Fruit fly (Drosophila melanogaster): Measurements from ENCODE around the gene CG31637.
A peak's percentile ranks its signal among the peaks of the same experiment; 100 is the strongest.

The CG31637 gene

DNA sequence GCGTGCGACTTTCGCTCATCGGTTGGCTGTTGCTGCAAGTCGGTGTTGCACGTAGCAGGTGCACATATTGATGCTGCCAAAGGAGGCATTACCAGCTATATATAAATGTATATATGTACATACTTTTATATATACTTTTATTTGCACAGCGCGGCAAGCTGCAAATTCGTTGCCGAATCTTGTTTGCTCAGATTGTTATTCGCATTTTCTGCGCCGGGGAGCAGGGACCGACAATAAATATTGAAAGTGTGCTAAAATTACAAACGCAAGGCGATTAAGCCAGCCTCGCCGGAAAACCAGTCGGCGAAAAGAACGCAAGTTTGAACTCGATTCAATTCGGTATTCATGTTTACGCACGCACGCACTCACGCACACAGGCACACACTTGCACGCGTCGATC is 33.7 kb upstream of the CG31637 start:
- TF ChIP-seq Vsx2 (GFP tag; optimal IDR thresholded peaks at IDR 0.05; ENCODE audit: partially characterized antibody) (no peak), Hr78 (GFP tag; optimal IDR thresholded peaks at IDR 0.05) (no peak), Hr83 (GFP tag; optimal IDR thresholded peaks at IDR 0.05; ENCODE audit: poor library complexity, severe bottlenecking) (peak; percentile 65), lola (GFP tag; optimal IDR thresholded peaks at IDR 0.05) (no peak), CrebA (GFP tag; optimal IDR thresholded peaks at IDR 0.05; ENCODE audit: borderline replicate concordance) (no peak), dl (GFP tag; optimal IDR thresholded peaks at IDR 0.05; ENCODE audit: insufficient read depth in 1 of 2, partially characterized antibody in 2 of 2) (no peak), Abd-B (GFP tag; optimal IDR thresholded peaks at IDR 0.05) (no peak), CG9705 (GFP tag; optimal IDR thresholded peaks at IDR 0.05) (peak; percentile 27), br (GFP tag; optimal IDR thresholded peaks at IDR 0.05) (peak; percentile 18), rgr (GFP tag; optimal IDR thresholded peaks at IDR 0.05) (peak; percentile 41), Rel (GFP tag; optimal IDR thresholded peaks at IDR 0.05) (no peak), Rel (tag; optimal IDR thresholded peaks at IDR 0.05) (no peak), OdsH (GFP tag; optimal IDR thresholded peaks at IDR 0.05) (peak; percentile 51), h (GFP tag; optimal IDR thresholded peaks at IDR 0.05) (peak; percentile 51), HLH106 (tag; optimal IDR thresholded peaks at IDR 0.05) (peak; percentile 16), brk (GFP tag; optimal IDR thresholded peaks at IDR 0.05) (peak; percentile 30), Sp1 (GFP tag; optimal IDR thresholded peaks at IDR 0.05) (peak; percentile 34), sage (GFP tag; optimal IDR thresholded peaks at IDR 0.05) (no peak)

dm6 chr2L:6465497-6465896 is 33.0 kb upstream of the CG31637 start, which contains the start of gene Rchy1:
Rchy1 (minus strand) TSS chr2L:6465669.
- TF ChIP-seq ey (GFP tag; optimal IDR thresholded peaks at IDR 0.05), result no peak
- no peak for TF ChIP-seq foxo (GFP tag; optimal IDR thresholded peaks at IDR 0.05)
- no peak for TF ChIP-seq br (GFP tag; optimal IDR thresholded peaks at IDR 0.05)
- no peak for TF ChIP-seq Rel (GFP tag; optimal IDR thresholded peaks at IDR 0.05)
- peak; percentile 79 for TF ChIP-seq Rel (tag; optimal IDR thresholded peaks at IDR 0.05)
- TF ChIP-seq N (GFP tag; optimal IDR thresholded peaks at IDR 0.05), result no peak
- TF ChIP-seq h (GFP tag; optimal IDR thresholded peaks at IDR 0.05), result peak; percentile 35
- TF ChIP-seq rgr (GFP tag; optimal IDR thresholded peaks at IDR 0.05), result peak; percentile 49
- peak; percentile 45 for TF ChIP-seq Hr83 (GFP tag; optimal IDR thresholded peaks at IDR 0.05; ENCODE audit: poor library complexity, severe bottlenecking)

dm6 chr2L:6467509-6467908 is 30.9 kb upstream of the CG31637 start, which contains the start of gene HemK1:
HemK1 (minus strand) TSS chr2L:6467698.
- peak; percentile 28 for TF ChIP-seq rgr (GFP tag; optimal IDR thresholded peaks at IDR 0.05)
- no peak for TF ChIP-seq sage (GFP tag; optimal IDR thresholded peaks at IDR 0.05)
- no peak for TF ChIP-seq Rel (GFP tag; optimal IDR thresholded peaks at IDR 0.05)
- peak; percentile 0 for TF ChIP-seq Rel (tag; optimal IDR thresholded peaks at IDR 0.05)
- peak; percentile 8 for TF ChIP-seq h (GFP tag; optimal IDR thresholded peaks at IDR 0.05)

DNA sequence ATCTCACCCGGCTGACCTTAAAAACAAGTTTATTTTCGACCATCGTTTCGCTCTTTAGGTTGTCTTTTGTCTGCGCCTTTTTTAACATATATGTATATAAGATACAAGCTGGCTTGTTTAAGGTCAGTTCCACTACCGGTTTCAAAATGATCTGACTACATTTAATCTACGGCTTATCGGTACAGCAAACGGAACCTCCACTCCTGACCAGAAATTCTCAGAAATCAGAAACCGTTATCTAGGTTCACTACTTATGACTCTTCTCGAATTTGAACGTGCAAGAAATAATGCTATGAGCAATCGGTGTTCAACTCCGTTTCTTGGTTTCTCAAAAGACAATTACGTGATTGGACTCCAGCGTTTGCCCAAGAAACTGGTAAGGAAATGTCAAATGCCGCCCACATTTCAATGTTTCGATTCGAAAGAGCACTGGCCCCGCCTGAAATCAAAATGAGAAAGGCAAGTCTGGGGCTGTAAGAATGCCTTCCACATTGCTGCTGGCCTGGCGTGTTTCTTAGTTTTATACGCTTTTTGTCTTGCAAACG is 28.3 kb upstream of the CG31637 start:
- TF ChIP-seq Jra (GFP tag; optimal IDR thresholded peaks at IDR 0.05) (no peak), sage (GFP tag; optimal IDR thresholded peaks at IDR 0.05) (no peak), fru (GFP tag; optimal IDR thresholded peaks at IDR 0.05) (no peak), OdsH (GFP tag; optimal IDR thresholded peaks at IDR 0.05) (no peak), Abd-B (GFP tag; optimal IDR thresholded peaks at IDR 0.05) (no peak)

dm6 chr2L:6471978-6472776 is 26.3 kb upstream of the CG31637 start:
- peak; percentile 60 for TF ChIP-seq woc (GFP tag; optimal IDR thresholded peaks at IDR 0.05)
- no peak for TF ChIP-seq rgr (GFP tag; optimal IDR thresholded peaks at IDR 0.05)
- TF ChIP-seq Sp1 (GFP tag; optimal IDR thresholded peaks at IDR 0.05), result peak; percentile 22
- TF ChIP-seq ey (GFP tag; optimal IDR thresholded peaks at IDR 0.05), result peak; percentile 42
- TF ChIP-seq Jra (GFP tag; optimal IDR thresholded peaks at IDR 0.05), result no peak
- TF ChIP-seq jim (GFP tag; optimal IDR thresholded peaks at IDR 0.05), result no peak
- TF ChIP-seq pan (optimal IDR thresholded peaks at IDR 0.05), result peak; percentile 44
- no peak for TF ChIP-seq Rel (GFP tag; optimal IDR thresholded peaks at IDR 0.05)
- TF ChIP-seq Rel (tag; optimal IDR thresholded peaks at IDR 0.05), result peak; percentile 86
- TF ChIP-seq Vsx2 (GFP tag; optimal IDR thresholded peaks at IDR 0.05; ENCODE audit: partially characterized antibody), result no peak
- no peak for TF ChIP-seq dsf (GFP tag; optimal IDR thresholded peaks at IDR 0.05; ENCODE audit: borderline replicate concordance)
- TF ChIP-seq Hr83 (GFP tag; optimal IDR thresholded peaks at IDR 0.05; ENCODE audit: poor library complexity, severe bottlenecking), result no peak
- TF ChIP-seq OdsH (GFP tag; optimal IDR thresholded peaks at IDR 0.05), result peak; percentile 38
- peak; percentile 58 for TF ChIP-seq h (GFP tag; optimal IDR thresholded peaks at IDR 0.05)
- TF ChIP-seq CG32264 (GFP tag; optimal IDR thresholded peaks at IDR 0.05), result no peak
- TF ChIP-seq dl (GFP tag; optimal IDR thresholded peaks at IDR 0.05; ENCODE audit: insufficient read depth in 1 of 2, partially characterized antibody in 2 of 2), result no peak
- TF ChIP-seq foxo (GFP tag; optimal IDR thresholded peaks at IDR 0.05), result peak in 1 of 2 experiments; percentile 46
- no peak for TF ChIP-seq tai (GFP tag; optimal IDR thresholded peaks at IDR 0.05)
- peak; percentile 30 for TF ChIP-seq br (GFP tag; optimal IDR thresholded peaks at IDR 0.05)
- peak; percentile 13 for TF ChIP-seq psq (GFP tag; optimal IDR thresholded peaks at IDR 0.05)
- TF ChIP-seq CrebA (GFP tag; optimal IDR thresholded peaks at IDR 0.05; ENCODE audit: borderline replicate concordance), result no peak
- TF ChIP-seq Dfd (GFP tag; optimal IDR thresholded peaks at IDR 0.05), result no peak
- no peak for TF ChIP-seq CG9705 (GFP tag; optimal IDR thresholded peaks at IDR 0.05)
- peak; percentile 19 for TF ChIP-seq HLH106 (tag; optimal IDR thresholded peaks at IDR 0.05)
- no peak for TF ChIP-seq sv (GFP tag; optimal IDR thresholded peaks at IDR 0.05)
- TF ChIP-seq Abd-B (GFP tag; optimal IDR thresholded peaks at IDR 0.05), result no peak
- TF ChIP-seq dmrt93B (GFP tag; optimal IDR thresholded peaks at IDR 0.05), result no peak
- TF ChIP-seq Dif (GFP tag; optimal IDR thresholded peaks at IDR 0.05; ENCODE audit: partially characterized antibody), result peak; percentile 34
- TF ChIP-seq fru (GFP tag; optimal IDR thresholded peaks at IDR 0.05), result peak; percentile 50
- TF ChIP-seq lola (GFP tag; optimal IDR thresholded peaks at IDR 0.05), result no peak
- no peak for TF ChIP-seq Hr78 (GFP tag; optimal IDR thresholded peaks at IDR 0.05)
